Worm (Caenorhabditis elegans) whole organism, midembryonic: ENCODE data around the gene mab-7.
"Not testable (repeated sequence)": the region's sequence is repeated elsewhere in the genome, so short reads cannot be mapped to it uniquely, and the experiment has no call there.

Experiments
- T22C8.4 ChIP-seq: fragments of 200-800 bp; sonication (Bioruptor generic); IDR thresholded peaks from 2 replicates; pipeline ENCODE4 v1.3.6; 2022; ENCODE audit warnings: missing genetic modification characterization, missing compliant biosample characterization
- flt-1 ChIP-seq: fragments of 200-800 bp; sonication (Bioruptor generic); IDR thresholded peaks from 2 replicates; pipeline ENCODE4 v1.3.6; 2022; ENCODE audit warnings: missing genetic modification characterization, missing compliant biosample characterization
- klf-2 ChIP-seq: fragments of 200-800 bp; sonication (Bioruptor generic); conservative IDR thresholded peaks from 2 replicates; pipeline ENCODE4 v1.3.6; 2022; ENCODE audit warnings: missing genetic modification reagents, missing genetic modification characterization, missing compliant biosample characterization
- ref-1 ChIP-seq: fragments of 200-800 bp; sonication (Bioruptor generic); conservative IDR thresholded peaks from 2 replicates; pipeline ENCODE4 v1.3.6; 2022; ENCODE audit warnings: missing genetic modification reagents, missing genetic modification characterization, missing compliant biosample characterization
- tab-1 ChIP-seq: fragments of 200-800 bp; sonication (Bioruptor generic); IDR thresholded peaks from 2 replicates; pipeline ENCODE4 v1.3.6; 2022; ENCODE audit warnings: missing genetic modification characterization, missing compliant biosample characterization
- ztf-23 ChIP-seq: fragments of 200-800 bp; sonication (Bioruptor generic); IDR thresholded peaks from 2 replicates; pipeline ENCODE4 v1.3.6; 2022; ENCODE audit warnings: missing genetic modification reagents, missing genetic modification characterization, missing compliant biosample characterization
- ztf-29 ChIP-seq: fragments of 200-800 bp; sonication (Bioruptor generic); IDR thresholded peaks from 2 replicates; pipeline ENCODE4 v1.3.6; 2022; ENCODE audit warnings: missing genetic modification reagents, missing genetic modification characterization, missing compliant biosample characterization

DNA sequence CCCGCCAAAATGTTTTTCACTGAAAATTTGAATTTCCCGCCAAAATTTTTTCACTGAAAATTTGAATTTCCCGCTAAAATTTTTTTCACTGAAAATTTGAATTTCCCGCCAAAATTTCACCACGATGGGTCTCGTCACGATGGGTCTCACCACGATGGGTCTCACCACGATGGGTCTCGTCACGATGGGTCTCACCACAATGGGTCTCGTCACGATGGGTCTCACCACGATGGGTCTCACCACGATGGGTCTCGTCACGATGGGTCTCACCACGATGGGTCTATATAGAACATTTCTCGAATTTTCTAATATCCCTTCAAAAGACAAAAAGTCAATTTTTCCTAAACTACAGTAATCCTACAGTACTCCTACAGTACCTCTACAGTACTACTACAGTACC lies 45.9 kb upstream of the mab-7 start:
- TF ChIP-seq flt-1 (GFP tag; lab: Robert Waterston, UW) (peak; percentile 17; the same call in 1 of the 2 replicates), tab-1 (GFP tag; lab: Robert Waterston, UW) (0 out of 2 replicates have a peak, but pooled peaks have one; percentile 18)
- TF ChIP-seq klf-2; ztf-29; ref-1 (GFP tag; lab: Robert Waterston, UW); T22C8.4 (GFP tag; lab: Robert Waterston, UW); ztf-23 (GFP tag; lab: Robert Waterston, UW): not testable (repeated sequence)
